Worm (Caenorhabditis elegans) whole organism, mixed stage, embryonic: ENCODE data around the gene drd-50.

Source experiments
- blmp-1 ChIP-seq: fragments of 150-350 bp; optimal IDR thresholded peaks from 2 replicates; lab custom pipeline; 2014; ENCODE audit warnings: missing biosample characterization, missing genetic modification characterization
- ceh-43 ChIP-seq: fragments of 200-800 bp; sonication (Bioruptor generic); optimal IDR thresholded peaks from 2 replicates; lab custom pipeline; 2018; ENCODE audit warnings: mild to moderate bottlenecking, missing genetic modification characterization, moderate library complexity, missing compliant biosample characterization
- elt-3 ChIP-seq: fragments of 150-350 bp; optimal IDR thresholded peaks from 2 replicates; lab custom pipeline; 2014; ENCODE audit warnings: missing biosample characterization, missing genetic modification characterization
- mep-1 ChIP-seq: fragments of 150-350 bp; optimal IDR thresholded peaks from 2 replicates; lab custom pipeline; 2017; ENCODE audit warnings: missing biosample characterization, missing genetic modification reagents, missing genetic modification characterization, inconsistent platforms
- nhr-237 ChIP-seq: fragments of 150-350 bp; optimal IDR thresholded peaks from 2 replicates; lab custom pipeline; 2014; ENCODE audit warnings: missing biosample characterization, missing genetic modification characterization
- nhr-28 ChIP-seq: fragments of 150-350 bp; optimal IDR thresholded peaks from 2 replicates; lab custom pipeline; 2014; ENCODE audit warnings: missing biosample characterization, missing genetic modification characterization
- nhr-76 ChIP-seq: sonication (generic microtip); optimal IDR thresholded peaks from 2 replicates; lab custom pipeline; 2017; ENCODE audit warnings: missing biosample characterization, missing genetic modification characterization
- pha-4 ChIP-seq: fragments of 150-350 bp; optimal IDR thresholded peaks from 2 replicates; lab custom pipeline; 2018; ENCODE audit warnings: missing biosample characterization, missing genetic modification reagents, missing genetic modification characterization
- snpc-4 ChIP-seq: fragments of 150-350 bp; optimal IDR thresholded peaks from 2 replicates; lab custom pipeline; 2014; ENCODE audit warnings: missing biosample characterization, missing genetic modification characterization
- tbx-8 ChIP-seq: fragments of 200-800 bp; sonication (Bioruptor generic); optimal IDR thresholded peaks from 2 replicates; lab custom pipeline; 2018; ENCODE audit warnings: mild to moderate bottlenecking, missing genetic modification characterization, moderate library complexity, missing compliant biosample characterization
- unc-39 ChIP-seq: fragments of 150-350 bp; optimal IDR thresholded peaks from 2 replicates; lab custom pipeline; 2014; ENCODE audit warnings: missing biosample characterization, missing genetic modification characterization
- unc-62 ChIP-seq: fragments of 150-350 bp; optimal IDR thresholded peaks from 2 replicates; lab custom pipeline; 2014; ENCODE audit warnings: missing biosample characterization, missing genetic modification reagents, missing genetic modification characterization
- zip-8 ChIP-seq: fragments of 150-350 bp; optimal IDR thresholded peaks from 2 replicates; lab custom pipeline; 2014; ENCODE audit warnings: missing biosample characterization, missing genetic modification characterization
- ztf-11 ChIP-seq: fragments of 150-350 bp; optimal IDR thresholded peaks from 2 replicates; lab custom pipeline; 2014; ENCODE audit warnings: missing biosample characterization, missing genetic modification characterization

ce11 chrIV:4079514-4079913 lies 38.0 kb upstream of the drd-50 start, which contains the start of gene C35B1.4:
- TF ChIP-seq blmp-1 (tag; lab: Kevin White, UChicago) (no peak), snpc-4 (tag; lab: Kevin White, UChicago) (no peak), zip-8 (no peak), tbx-8 (no peak), ztf-11 (tag; lab: Kevin White, UChicago) (no peak), nhr-237 (tag; lab: Kevin White, UChicago) (no peak), unc-39 (tag; lab: Kevin White, UChicago) (no peak), elt-3 (tag; lab: Kevin White, UChicago) (no peak), nhr-76 (tag; lab: Kevin White, UChicago) (no peak), nhr-28 (no peak), ceh-43 (GFP tag; lab: Kevin White, UChicago) (no peak), unc-62 (GFP tag; lab: Kevin White, UChicago) (no peak), pha-4 (tag; lab: Kevin White, UChicago) (no peak), mep-1 (tag; lab: Kevin White, UChicago) (no peak)
